Worm (Caenorhabditis elegans) whole organism, midembryonic: ENCODE data around the gene fbxb-81.

Source experiments
- T22C8.4 ChIP-seq: fragments of 200-800 bp; sonication (Bioruptor generic); IDR thresholded peaks from 2 replicates; pipeline ENCODE4 v1.3.6; 2022; ENCODE audit warnings: missing genetic modification characterization, missing compliant biosample characterization
- flt-1 ChIP-seq: fragments of 200-800 bp; sonication (Bioruptor generic); IDR thresholded peaks from 2 replicates; pipeline ENCODE4 v1.3.6; 2022; ENCODE audit warnings: missing genetic modification characterization, missing compliant biosample characterization
- ztf-23 ChIP-seq: fragments of 200-800 bp; sonication (Bioruptor generic); IDR thresholded peaks from 2 replicates; pipeline ENCODE4 v1.3.6; 2022; ENCODE audit warnings: missing genetic modification reagents, missing genetic modification characterization, missing compliant biosample characterization
- ztf-29 ChIP-seq: fragments of 200-800 bp; sonication (Bioruptor generic); IDR thresholded peaks from 2 replicates; pipeline ENCODE4 v1.3.6; 2022; ENCODE audit warnings: missing genetic modification reagents, missing genetic modification characterization, missing compliant biosample characterization

DNA sequence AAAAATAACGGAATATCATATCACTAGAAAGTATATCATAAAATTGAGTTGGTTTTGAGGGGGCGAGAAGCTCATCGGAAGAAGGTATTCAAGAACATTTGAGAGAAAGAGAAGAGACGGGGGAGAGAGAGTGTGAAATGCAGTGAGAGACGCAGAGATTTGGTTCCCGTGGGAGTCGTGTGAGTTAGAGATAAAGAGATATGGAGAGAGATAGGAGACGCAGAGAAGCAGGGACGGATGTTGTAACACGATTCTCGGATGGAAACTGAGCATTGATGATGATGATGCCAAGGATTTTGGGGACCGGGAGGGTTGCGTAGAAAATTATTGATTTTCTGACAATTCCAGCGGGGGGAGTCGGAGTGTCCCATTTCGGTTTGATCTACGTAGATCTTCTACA is 44.8 kb downstream of the fbxb-81 start:
- TF ChIP-seq flt-1 (GFP tag; lab: Robert Waterston, UW) (no peak), T22C8.4 (GFP tag; lab: Robert Waterston, UW) (no peak), ztf-29 (GFP tag; lab: Robert Waterston, UW) (no peak), ztf-23 (GFP tag; lab: Robert Waterston, UW) (no peak)
